Comparison of ENCODE assay signal across 1 fruit fly cellular context in genomic region chr3R:8896740-8897139, dm6.
TF ChIP-seq lines count a peak whose summit lies in the region.

No protein-coding gene starts in this region.

TF ChIP-seq in whole organism, embryonic, 481 proteins besides CTCF, POLR2A, EP300 and RAD21 (continued from another document):
- TF ChIP-seq Elba2 (GFP tag; optimal IDR thresholded peaks at IDR 0.05; lab: Kevin White, UChicago), result no peak
- peak; percentile 59 for TF ChIP-seq D19A (tag; optimal IDR thresholded peaks at IDR 0.05; lab: Kevin White, UChicago)
- TF ChIP-seq dmrt99B (tag; optimal IDR thresholded peaks at IDR 0.05; lab: Kevin White, UChicago), result peak; percentile 77
- peak; percentile 48; the same call in 1 of the 2 replicates for TF ChIP-seq CG17328 (GFP tag; IDR thresholded peaks at IDR 0.05; lab: Robert Waterston, UW)
- peak; percentile 21 for TF ChIP-seq CG18764 (GFP tag; optimal IDR thresholded peaks at IDR 0.05; lab: Kevin White, UChicago)
- TF ChIP-seq kay (GFP tag; optimal IDR thresholded peaks at IDR 0.05; lab: Kevin White, UChicago), result no peak
- TF ChIP-seq tx (GFP tag; optimal IDR thresholded peaks at IDR 0.05; lab: Kevin White, UChicago), result peak; percentile 48
- peak; percentile 57 for TF ChIP-seq CG18619 (GFP tag; optimal IDR thresholded peaks at IDR 0.05; lab: Kevin White, UChicago)
- TF ChIP-seq CG18599 (GFP tag; optimal IDR thresholded peaks at IDR 0.05; lab: Kevin White, UChicago), result peak; percentile 72
- peak; percentile 54 for TF ChIP-seq CG1233 (GFP tag; optimal IDR thresholded peaks at IDR 0.05; lab: Kevin White, UChicago)
- TF ChIP-seq bowl (GFP tag; IDR thresholded peaks at IDR 0.05; lab: Robert Waterston, UW), result peak; percentile 51; the same call in 1 of the 2 replicates
- no peak for TF ChIP-seq pan (optimal IDR thresholded peaks at IDR 0.05; lab: Kevin White, UChicago)
- TF ChIP-seq pan (GFP tag; optimal IDR thresholded peaks at IDR 0.05 in 1 of 2, IDR thresholded peaks at IDR 0.05 in 1 of 2), result peak in 1 of 2 experiments; percentile 49
- TF ChIP-seq Bteb2 (GFP tag; optimal IDR thresholded peaks at IDR 0.05; lab: Kevin White, UChicago), result peak; percentile 54
- no peak for TF ChIP-seq Oaz (GFP tag; IDR thresholded peaks at IDR 0.05; lab: Robert Waterston, UW)
- TF ChIP-seq hth (optimal IDR thresholded peaks at IDR 0.05; lab: Kevin White, UChicago), result no peak
- no peak for TF ChIP-seq bbx (GFP tag; IDR thresholded peaks at IDR 0.05; lab: Robert Waterston, UW; ENCODE audit: partially characterized antibody)
- peak; percentile 63 for TF ChIP-seq CG10979 (tag; optimal IDR thresholded peaks at IDR 0.05; lab: Kevin White, UChicago)
- peak; percentile 16 for TF ChIP-seq HmgD (GFP tag; optimal IDR thresholded peaks at IDR 0.05; lab: Kevin White, UChicago)
- TF ChIP-seq CG43689 (GFP tag; IDR thresholded peaks at IDR 0.05; lab: Robert Waterston, UW), result no peak
- peak; percentile 31; the same call in 1 of the 2 replicates for TF ChIP-seq CG32772 (GFP tag; IDR thresholded peaks at IDR 0.05; lab: Robert Waterston, UW)
- no peak for TF ChIP-seq toy (GFP tag; IDR thresholded peaks at IDR 0.05; lab: Robert Waterston, UW)
- no peak for TF ChIP-seq inv (GFP tag; IDR thresholded peaks at IDR 0.05; lab: Robert Waterston, UW; ENCODE audit: partially characterized antibody)
- no peak for TF ChIP-seq ab (GFP tag; optimal IDR thresholded peaks at IDR 0.05; lab: Kevin White, UChicago)
- TF ChIP-seq Ravus (GFP tag; IDR thresholded peaks at IDR 0.05; lab: Robert Waterston, UW), result no peak
- no peak for TF ChIP-seq MESR4 (GFP tag; optimal IDR thresholded peaks at IDR 0.05; lab: Kevin White, UChicago)
- TF ChIP-seq CG5180 (GFP tag; optimal IDR thresholded peaks at IDR 0.05; lab: Kevin White, UChicago), result peak; percentile 55
- peak; percentile 64 for TF ChIP-seq Hr3 (GFP tag; optimal IDR thresholded peaks at IDR 0.05; lab: Kevin White, UChicago)
- TF ChIP-seq CG9609 (GFP tag; optimal IDR thresholded peaks at IDR 0.05; lab: Kevin White, UChicago), result peak; percentile 65
- peak; percentile 19 for TF ChIP-seq CG2116 (GFP tag; optimal IDR thresholded peaks at IDR 0.05; lab: Kevin White, UChicago)
- no peak for TF ChIP-seq Dll (GFP tag; IDR thresholded peaks at IDR 0.05; lab: Robert Waterston, UW; ENCODE audit: partially characterized antibody)
- TF ChIP-seq Ets97D (GFP tag; optimal IDR thresholded peaks at IDR 0.05; lab: Kevin White, UChicago), result peak; percentile 16
- TF ChIP-seq ERR (GFP tag; optimal IDR thresholded peaks at IDR 0.05; lab: Kevin White, UChicago), result peak; percentile 51
- TF ChIP-seq E2f1 (GFP tag; IDR thresholded peaks at IDR 0.05; lab: Robert Waterston, UW), result 0 out of 2 replicates have a peak, but pooled peaks have one; percentile 39
- no peak for TF ChIP-seq CG11560 (tag; IDR thresholded peaks at IDR 0.05; lab: Robert Waterston, UW)
- TF ChIP-seq disco-r (GFP tag; optimal IDR thresholded peaks at IDR 0.05; lab: Kevin White, UChicago), result peak; percentile 20
- TF ChIP-seq CG13775 (GFP tag; optimal IDR thresholded peaks at IDR 0.05; lab: Kevin White, UChicago), result peak; percentile 45
- peak; percentile 70 for TF ChIP-seq CG4424 (GFP tag; optimal IDR thresholded peaks at IDR 0.05; lab: Kevin White, UChicago)
- no peak for TF ChIP-seq CG7745 (tag; optimal IDR thresholded peaks at IDR 0.05; lab: Kevin White, UChicago)
- no peak for TF ChIP-seq Dfd (GFP tag; optimal IDR thresholded peaks at IDR 0.05; lab: Kevin White, UChicago)
- peak; percentile 55 for TF ChIP-seq Mes4 (GFP tag; optimal IDR thresholded peaks at IDR 0.05; lab: Kevin White, UChicago)
- peak; percentile 73 for TF ChIP-seq CG31441 (GFP tag; IDR thresholded peaks at IDR 0.05; lab: Robert Waterston, UW)
- TF ChIP-seq cg (GFP tag; optimal IDR thresholded peaks at IDR 0.05; lab: Kevin White, UChicago), result no peak
- TF ChIP-seq otp (GFP tag; IDR thresholded peaks at IDR 0.05; lab: Robert Waterston, UW), result no peak
- TF ChIP-seq HLH4C (GFP tag; IDR thresholded peaks at IDR 0.05; lab: Robert Waterston, UW; ENCODE audit: partially characterized antibody), result no peak
- TF ChIP-seq CG17829 (tag; optimal IDR thresholded peaks at IDR 0.05; lab: Kevin White, UChicago), result peak; percentile 61
- TF ChIP-seq chm (GFP tag; IDR thresholded peaks at IDR 0.05; lab: Robert Waterston, UW), result no peak
- TF ChIP-seq CG11456 (GFP tag; IDR thresholded peaks at IDR 0.05; lab: Robert Waterston, UW), result no peak
- no peak for TF ChIP-seq ranshi (GFP tag; IDR thresholded peaks at IDR 0.05; lab: Robert Waterston, UW)
- no peak for TF ChIP-seq lbe (GFP tag; optimal IDR thresholded peaks at IDR 0.05; lab: Kevin White, UChicago)
- TF ChIP-seq fd3F (GFP tag; optimal IDR thresholded peaks at IDR 0.05; lab: Kevin White, UChicago), result peak; percentile 58
- no peak for TF ChIP-seq onecut (GFP tag; IDR thresholded peaks at IDR 0.05; lab: Robert Waterston, UW)
- TF ChIP-seq Nf-YC (tag; optimal IDR thresholded peaks at IDR 0.05; lab: Kevin White, UChicago), result peak; percentile 49
- peak; percentile 35 for TF ChIP-seq p53 (GFP tag; optimal IDR thresholded peaks at IDR 0.05; lab: Kevin White, UChicago)
- no peak for TF ChIP-seq sima (GFP tag; optimal IDR thresholded peaks at IDR 0.05; lab: Kevin White, UChicago)
- TF ChIP-seq CG10959 (GFP tag; IDR thresholded peaks at IDR 0.05; lab: Robert Waterston, UW), result no peak
- TF ChIP-seq dysf (GFP tag; IDR thresholded peaks at IDR 0.05; lab: Robert Waterston, UW), result peak; percentile 81
- TF ChIP-seq CG2678 (tag; optimal IDR thresholded peaks at IDR 0.05; lab: Kevin White, UChicago), result peak; percentile 78
- TF ChIP-seq dm (GFP tag; optimal IDR thresholded peaks at IDR 0.05; lab: Kevin White, UChicago), result peak; percentile 12
- TF ChIP-seq CG10209 (GFP tag; optimal IDR thresholded peaks at IDR 0.05; lab: Kevin White, UChicago), result peak; percentile 66
- TF ChIP-seq CG12942 (GFP tag; optimal IDR thresholded peaks at IDR 0.05; lab: Kevin White, UChicago), result peak; percentile 42
- TF ChIP-seq CG3065 (GFP tag; optimal IDR thresholded peaks at IDR 0.05; lab: Kevin White, UChicago), result peak; percentile 14
- peak; percentile 32; the same call in 1 of the 2 replicates for TF ChIP-seq CG32767 (GFP tag; IDR thresholded peaks at IDR 0.05; lab: Robert Waterston, UW)
- TF ChIP-seq ATbp (GFP tag; optimal IDR thresholded peaks at IDR 0.05; lab: Kevin White, UChicago), result peak; percentile 69
- peak; percentile 54; the same call in 1 of the 2 replicates for TF ChIP-seq Rfx (GFP tag; IDR thresholded peaks at IDR 0.05; lab: Robert Waterston, UW)
- 0 out of 2 replicates have a peak, but pooled peaks have one; percentile 21 for TF ChIP-seq CG8765 (GFP tag; IDR thresholded peaks at IDR 0.05; lab: Robert Waterston, UW)
- TF ChIP-seq lab (GFP tag; optimal IDR thresholded peaks at IDR 0.05; lab: Kevin White, UChicago), result peak; percentile 75
- no peak for TF ChIP-seq dimm (GFP tag; IDR thresholded peaks at IDR 0.05; lab: Robert Waterston, UW)
- TF ChIP-seq jigr1 (GFP tag; IDR thresholded peaks at IDR 0.05; lab: Robert Waterston, UW), result no peak
- peak; percentile 68 for TF ChIP-seq vvl (GFP tag; IDR thresholded peaks at IDR 0.05; lab: Robert Waterston, UW)
- peak; percentile 52 for TF ChIP-seq kni (GFP tag; optimal IDR thresholded peaks at IDR 0.05; lab: Kevin White, UChicago)
- TF ChIP-seq bab2 (GFP tag; optimal IDR thresholded peaks at IDR 0.05; lab: Kevin White, UChicago), result peak; percentile 72
- TF ChIP-seq sqz (GFP tag; optimal IDR thresholded peaks at IDR 0.05; lab: Kevin White, UChicago), result no peak
- TF ChIP-seq CG7928 (GFP tag; optimal IDR thresholded peaks at IDR 0.05; lab: Kevin White, UChicago), result peak; percentile 2
- peak; percentile 40 for TF ChIP-seq CG12155 (GFP tag; optimal IDR thresholded peaks at IDR 0.05; lab: Kevin White, UChicago)
- TF ChIP-seq CG15269 (tag; optimal IDR thresholded peaks at IDR 0.05; lab: Kevin White, UChicago), result peak; percentile 84
- no peak for TF ChIP-seq ftz-f1 (GFP tag; optimal IDR thresholded peaks at IDR 0.05; lab: Kevin White, UChicago)
- no peak for TF ChIP-seq CG7357 (GFP tag; IDR thresholded peaks at IDR 0.05; lab: Robert Waterston, UW)
- no peak for TF ChIP-seq hb (GFP tag; IDR thresholded peaks at IDR 0.05; lab: Robert Waterston, UW; ENCODE audit: partially characterized antibody)
- peak; percentile 43 for TF ChIP-seq CG4820 (GFP tag; optimal IDR thresholded peaks at IDR 0.05; lab: Kevin White, UChicago)
- TF ChIP-seq CG3407 (GFP tag; optimal IDR thresholded peaks at IDR 0.05; lab: Kevin White, UChicago), result peak; percentile 7
- no peak for TF ChIP-seq CG3838 (GFP tag; optimal IDR thresholded peaks at IDR 0.05; lab: Kevin White, UChicago)
- TF ChIP-seq CG6254 (GFP tag; optimal IDR thresholded peaks at IDR 0.05; lab: Kevin White, UChicago), result peak; percentile 48
- TF ChIP-seq Mrtf (GFP tag; IDR thresholded peaks at IDR 0.05; lab: Robert Waterston, UW), result 0 out of 3 replicates have a peak, but pooled peaks have one; percentile 50
- peak; percentile 64 for TF ChIP-seq CG14014 (GFP tag; IDR thresholded peaks at IDR 0.05; lab: Robert Waterston, UW)
- peak; percentile 56 for TF ChIP-seq pb (GFP tag; optimal IDR thresholded peaks at IDR 0.05; lab: Kevin White, UChicago)
- TF ChIP-seq CG13296 (GFP tag; optimal IDR thresholded peaks at IDR 0.05; lab: Kevin White, UChicago), result peak; percentile 67
- peak; percentile 4 for TF ChIP-seq CG7271 (tag; optimal IDR thresholded peaks at IDR 0.05; lab: Kevin White, UChicago)
- TF ChIP-seq CG13424 (tag; optimal IDR thresholded peaks at IDR 0.05; lab: Kevin White, UChicago), result peak; percentile 77
- TF ChIP-seq ase (GFP tag; IDR thresholded peaks at IDR 0.05; lab: Robert Waterston, UW), result no peak
- no peak for TF ChIP-seq aop (GFP tag; IDR thresholded peaks at IDR 0.05; lab: Robert Waterston, UW)
- no peak for TF ChIP-seq CG3995 (GFP tag; optimal IDR thresholded peaks at IDR 0.05; lab: Kevin White, UChicago)
- TF ChIP-seq zfh2 (GFP tag; optimal IDR thresholded peaks at IDR 0.05; lab: Kevin White, UChicago), result peak; percentile 42
- no peak for TF ChIP-seq peb (GFP tag; IDR thresholded peaks at IDR 0.05; lab: Robert Waterston, UW)
- no peak for TF ChIP-seq Hey (tag; optimal IDR thresholded peaks at IDR 0.05; lab: Kevin White, UChicago)
- peak; percentile 57 for TF ChIP-seq esg (GFP tag; conservative IDR thresholded peaks at IDR 0.05; lab: Robert Waterston, UW)
- TF ChIP-seq pfk (GFP tag; optimal IDR thresholded peaks at IDR 0.05; lab: Kevin White, UChicago), result no peak
- TF ChIP-seq phol (tag; optimal IDR thresholded peaks at IDR 0.05; lab: Kevin White, UChicago), result peak; percentile 74
- TF ChIP-seq CG15696 (tag; optimal IDR thresholded peaks at IDR 0.05; lab: Kevin White, UChicago), result peak; percentile 26
- TF ChIP-seq eyg (GFP tag; optimal IDR thresholded peaks at IDR 0.05; lab: Kevin White, UChicago), result peak; percentile 3
- TF ChIP-seq hkb (optimal IDR thresholded peaks at IDR 0.05; lab: Kevin White, UChicago), result no peak
- TF ChIP-seq hkb (GFP tag; IDR thresholded peaks at IDR 0.05; lab: Robert Waterston, UW), result peak; percentile 75
- peak; percentile 18 for TF ChIP-seq Bdp1 (GFP tag; optimal IDR thresholded peaks at IDR 0.05; lab: Kevin White, UChicago)
- TF ChIP-seq zen2 (GFP tag; IDR thresholded peaks at IDR 0.05; lab: Robert Waterston, UW; ENCODE audit: partially characterized antibody), result no peak
- TF ChIP-seq Aef1 (GFP tag; IDR thresholded peaks at IDR 0.05; lab: Robert Waterston, UW), result peak; percentile 63
- TF ChIP-seq shn (GFP tag; optimal IDR thresholded peaks at IDR 0.05; lab: Kevin White, UChicago), result peak; percentile 75
- TF ChIP-seq Scr (GFP tag; IDR thresholded peaks at IDR 0.05; lab: Robert Waterston, UW; ENCODE audit: partially characterized antibody), result no peak
- TF ChIP-seq CG7839 (tag; optimal IDR thresholded peaks at IDR 0.05; lab: Kevin White, UChicago), result peak; percentile 73
- no peak for TF ChIP-seq CG17912 (GFP tag; optimal IDR thresholded peaks at IDR 0.05; lab: Kevin White, UChicago)
- no peak for TF ChIP-seq sna (GFP tag; IDR thresholded peaks at IDR 0.05; lab: Robert Waterston, UW; ENCODE audit: partially characterized antibody)
- no peak for TF ChIP-seq nom (GFP tag; optimal IDR thresholded peaks at IDR 0.05; lab: Kevin White, UChicago)
- no peak; the same call in 1 of the 2 replicates for TF ChIP-seq gsb (GFP tag; IDR thresholded peaks at IDR 0.05; lab: Robert Waterston, UW)
- no peak for TF ChIP-seq cad (GFP tag; optimal IDR thresholded peaks at IDR 0.05; lab: Kevin White, UChicago)
- TF ChIP-seq kah (GFP tag; optimal IDR thresholded peaks at IDR 0.05; lab: Kevin White, UChicago), result peak; percentile 32
- TF ChIP-seq sc (optimal IDR thresholded peaks at IDR 0.05; lab: Kevin White, UChicago), result no peak
- TF ChIP-seq sc (GFP tag; optimal IDR thresholded peaks at IDR 0.05; lab: Kevin White, UChicago), result peak; percentile 4
- no peak for TF ChIP-seq Lim3 (GFP tag; IDR thresholded peaks at IDR 0.05; lab: Robert Waterston, UW)
- TF ChIP-seq CG10267 (tag; optimal IDR thresholded peaks at IDR 0.05; lab: Kevin White, UChicago), result peak; percentile 54
- no peak for TF ChIP-seq CG10565 (GFP tag; optimal IDR thresholded peaks at IDR 0.05; lab: Kevin White, UChicago)
- no peak for TF ChIP-seq Sry-β (GFP tag; optimal IDR thresholded peaks at IDR 0.05; lab: Kevin White, UChicago)
- peak; percentile 79 for TF ChIP-seq unpg (GFP tag; optimal IDR thresholded peaks at IDR 0.05; lab: Kevin White, UChicago)
- no peak for TF ChIP-seq CG9797 (GFP tag; optimal IDR thresholded peaks at IDR 0.05; lab: Kevin White, UChicago)
- peak; percentile 47 for TF ChIP-seq CrebB (tag; optimal IDR thresholded peaks at IDR 0.05; lab: Kevin White, UChicago)
- TF ChIP-seq CG17361 (GFP tag; IDR thresholded peaks at IDR 0.05; lab: Robert Waterston, UW), result peak; percentile 67
- TF ChIP-seq dmrt11E (tag; optimal IDR thresholded peaks at IDR 0.05; lab: Kevin White, UChicago), result peak; percentile 32
- TF ChIP-seq Nf-YA (GFP tag; IDR thresholded peaks at IDR 0.05; lab: Robert Waterston, UW), result peak; percentile 28; the same call in 1 of the 2 replicates
- TF ChIP-seq sob (GFP tag; IDR thresholded peaks at IDR 0.05; lab: Robert Waterston, UW), result no peak; the same call in 1 of the 2 replicates
- peak; percentile 85 for TF ChIP-seq Drgx (GFP tag; IDR thresholded peaks at IDR 0.05; lab: Robert Waterston, UW)
- TF ChIP-seq oc (tag; optimal IDR thresholded peaks at IDR 0.05; lab: Kevin White, UChicago), result peak; percentile 12
